Fruit fly (Drosophila melanogaster) whole organism, pupa: ENCODE data around the gene Cbl.
A peak's percentile ranks its signal among the peaks of the same experiment; 100 is the strongest.

Source experiments
- CG10348 ChIP-seq: fragments of 200-800 bp; sonication (Bioruptor generic); IDR thresholded peaks from 2 replicates; pipeline ENCODE4 v1.3.6; 2022; ENCODE audit warnings: missing biosample characterization, missing genetic modification characterization
- CG15710 ChIP-seq: fragments of 200-800 bp; sonication (Bioruptor generic); optimal IDR thresholded peaks from 2 replicates; lab custom pipeline; 2018; ENCODE audit warnings: missing biosample characterization, mild to moderate bottlenecking, missing genetic modification characterization, moderate library complexity
- CG8159 ChIP-seq: fragments of 200-800 bp; sonication (Bioruptor generic); optimal IDR thresholded peaks from 3 replicates; lab custom pipeline; 2018; ENCODE audit warnings: missing biosample characterization, mild to moderate bottlenecking, missing genetic modification characterization, moderate library complexity
- fd96Ca ChIP-seq: fragments of 200-800 bp; sonication (Bioruptor generic); IDR thresholded peaks from 3 replicates; pipeline ENCODE4 v1.3.6; 2022; ENCODE audit warnings: missing biosample characterization, missing genetic modification characterization

- no peak for TF ChIP-seq CG10348 (GFP tag; lab: Robert Waterston, UW)
- TF ChIP-seq CG15710 (tag; lab: Kevin White, UChicago): peak; percentile 93
- peak; percentile 94 for TF ChIP-seq CG8159 (tag; lab: Kevin White, UChicago)
- TF ChIP-seq fd96Ca (GFP tag; lab: Robert Waterston, UW): no peak; the same call in 1 of the 3 replicates
Observed at dm6 chr3L:8440771-8441549, 16.2 kb downstream of the Cbl start.
